Worm (Caenorhabditis elegans): ENCODE measurements around the gene T04C9.2.

ce11 chrIII:5951589-5952378 is 39.9 kb upstream of the T04C9.2 start:
- TF ChIP-seq ztf-23 (GFP tag; IDR thresholded peaks at IDR 0.05) (no peak), med-1 (GFP tag; optimal IDR thresholded peaks at IDR 0.05; ENCODE audit: insufficient read depth) (no peak), T22C8.4 (GFP tag; IDR thresholded peaks at IDR 0.05) (no peak), ref-1 (GFP tag; conservative IDR thresholded peaks at IDR 0.05) (no peak), flt-1 (GFP tag; IDR thresholded peaks at IDR 0.05) (no peak), tab-1 (GFP tag; IDR thresholded peaks at IDR 0.05) (no peak), klf-2 (GFP tag; conservative IDR thresholded peaks at IDR 0.05) (no peak), ztf-29 (GFP tag; IDR thresholded peaks at IDR 0.05) (no peak), cog-1 (tag; optimal IDR thresholded peaks at IDR 0.05) (no peak)
